Worm (Caenorhabditis elegans) whole organism, L2 larva: ENCODE measurements around the gene T14A8.2.

Source experiments
- C34F6.9 ChIP-seq: fragments of 150-350 bp; optimal IDR thresholded peaks from 2 replicates; lab custom pipeline; 2014; ENCODE audit warnings: missing biosample characterization, missing genetic modification characterization
- F13H6.1 ChIP-seq: sonication (generic microtip); optimal IDR thresholded peaks from 2 replicates; lab custom pipeline; 2016; ENCODE audit warnings: missing genetic modification characterization, missing compliant biosample characterization
- Y55F3AM.14 ChIP-seq: fragments of 200-800 bp; sonication (Bioruptor generic); optimal IDR thresholded peaks from 2 replicates; lab custom pipeline; 2018; ENCODE audit warnings: mild to moderate bottlenecking, missing genetic modification characterization, missing compliant biosample characterization
- ZK546.5 ChIP-seq: sonication (generic microtip); optimal IDR thresholded peaks from 2 replicates; lab custom pipeline; 2017; ENCODE audit warnings: missing biosample characterization, missing genetic modification characterization
- alr-1 ChIP-seq: fragments of 150-350 bp; optimal IDR thresholded peaks from 2 replicates; lab custom pipeline; 2014; ENCODE audit warnings: missing biosample characterization, missing genetic modification characterization
- ceh-16 ChIP-seq: fragments of 150-350 bp; optimal IDR thresholded peaks from 2 replicates; lab custom pipeline; 2014; ENCODE audit warnings: missing biosample characterization, missing genetic modification characterization
- crh-2 ChIP-seq: sonication (generic microtip); optimal IDR thresholded peaks from 2 replicates; lab custom pipeline; 2017; ENCODE audit warnings: missing biosample characterization, missing genetic modification characterization
- dmd-4 ChIP-seq: sonication (generic microtip); optimal IDR thresholded peaks from 2 replicates; lab custom pipeline; 2017; ENCODE audit warnings: missing biosample characterization, missing genetic modification characterization
- egl-27 ChIP-seq: sonication (generic microtip); optimal IDR thresholded peaks from 3 replicates; lab custom pipeline; 2017; ENCODE audit warnings: missing biosample characterization, missing genetic modification reagents, missing genetic modification characterization
- elt-3 ChIP-seq: sonication (generic microtip); optimal IDR thresholded peaks from 2 replicates; lab custom pipeline; 2017; ENCODE audit warnings: missing biosample characterization, missing genetic modification characterization
- fos-1 ChIP-seq: fragments of 150-350 bp; optimal IDR thresholded peaks from 2 replicates; lab custom pipeline; 2014; ENCODE audit warnings: missing biosample characterization, missing genetic modification characterization
- gmeb-1 ChIP-seq: fragments of 150-350 bp; optimal IDR thresholded peaks from 2 replicates; lab custom pipeline; 2014; ENCODE audit warnings: missing biosample characterization, missing genetic modification characterization
- lin-11 ChIP-seq: fragments of 150-350 bp; sonication (generic microtip); optimal IDR thresholded peaks from 2 replicates; lab custom pipeline; 2014; ENCODE audit warnings: missing biosample characterization, missing genetic modification characterization, inconsistent platforms, mixed read lengths
- lin-13 ChIP-seq: fragments of 150-350 bp; optimal IDR thresholded peaks from 2 replicates; lab custom pipeline; 2014; ENCODE audit warnings: missing biosample characterization, missing genetic modification reagents, missing genetic modification characterization
- lsy-2 ChIP-seq, 2 experiments: fragments of 150-350 bp in 1 of 2; sonication (generic microtip) in 1 of 2; optimal IDR thresholded peaks; 2 replicates each; lab custom pipeline; 2014 to 2017; ENCODE audit warnings: missing biosample characterization in 2 of 2, missing genetic modification characterization in 2 of 2
- mab-5 ChIP-seq: fragments of 150-350 bp; optimal IDR thresholded peaks from 2 replicates; lab custom pipeline; 2014; ENCODE audit warnings: missing biosample characterization, missing genetic modification characterization
- mbf-1 ChIP-seq: sonication (generic microtip); optimal IDR thresholded peaks from 2 replicates; lab custom pipeline; 2017; ENCODE audit warnings: missing biosample characterization, missing genetic modification characterization
- mdl-1 ChIP-seq, 2 experiments: fragments of 150-350 bp in 1 of 2; sonication (generic microtip) in 1 of 2; optimal IDR thresholded peaks; 2 replicates each; lab custom pipeline; 2017; ENCODE audit warnings: missing biosample characterization in 2 of 2, missing genetic modification characterization in 2 of 2
- nhr-10 ChIP-seq: sonication (generic microtip); optimal IDR thresholded peaks from 2 replicates; lab custom pipeline; 2017; ENCODE audit warnings: missing biosample characterization, missing genetic modification characterization
- nhr-11 ChIP-seq: fragments of 150-350 bp; optimal IDR thresholded peaks from 2 replicates; lab custom pipeline; 2014; ENCODE audit warnings: missing biosample characterization, missing genetic modification characterization
- nhr-12 ChIP-seq: fragments of 150-350 bp; optimal IDR thresholded peaks from 2 replicates; lab custom pipeline; 2014; ENCODE audit warnings: missing biosample characterization, missing genetic modification characterization
- nhr-129 ChIP-seq: fragments of 150-350 bp; optimal IDR thresholded peaks from 2 replicates; lab custom pipeline; 2014; ENCODE audit warnings: missing biosample characterization, missing genetic modification characterization
- nhr-21 ChIP-seq: fragments of 150-350 bp; optimal IDR thresholded peaks from 2 replicates; lab custom pipeline; 2014; ENCODE audit warnings: missing biosample characterization, missing genetic modification characterization
- nhr-25 ChIP-seq: fragments of 150-350 bp; sonication (generic microtip); optimal IDR thresholded peaks from 3 replicates; lab custom pipeline; 2014; ENCODE audit warnings: missing biosample characterization, missing genetic modification characterization
- nhr-6 ChIP-seq: fragments of 150-350 bp; optimal IDR thresholded peaks from 2 replicates; lab custom pipeline; 2014; ENCODE audit warnings: missing biosample characterization, missing genetic modification characterization
- nhr-77 ChIP-seq: fragments of 150-350 bp; optimal IDR thresholded peaks from 2 replicates; lab custom pipeline; 2014; ENCODE audit warnings: missing biosample characterization, missing genetic modification characterization
- peb-1 ChIP-seq: fragments of 150-350 bp; optimal IDR thresholded peaks from 2 replicates; lab custom pipeline; 2014; ENCODE audit warnings: missing biosample characterization, missing genetic modification characterization
- sem-4 ChIP-seq: fragments of 150-350 bp; optimal IDR thresholded peaks from 2 replicates; lab custom pipeline; 2014; ENCODE audit warnings: missing biosample characterization, missing genetic modification reagents, missing genetic modification characterization
- skn-1 ChIP-seq: sonication (generic microtip); optimal IDR thresholded peaks from 2 replicates; lab custom pipeline; 2017; ENCODE audit warnings: missing biosample characterization, missing genetic modification characterization
- sma-3 ChIP-seq: sonication (generic microtip); optimal IDR thresholded peaks from 2 replicates; lab custom pipeline; 2016; ENCODE audit warnings: missing genetic modification reagents, missing genetic modification characterization, missing compliant biosample characterization
- sma-9 ChIP-seq, 2 experiments: fragments of 150-350 bp in 1 of 2; sonication (generic microtip) in 1 of 2; optimal IDR thresholded peaks; 2 replicates each; lab custom pipeline; 2014 to 2016; ENCODE audit warnings: missing genetic modification characterization in 2 of 2, mild to moderate bottlenecking in 1 of 2, missing biosample characterization in 1 of 2, missing compliant biosample characterization in 1 of 2, missing genetic modification reagents in 1 of 2, moderate library complexity in 1 of 2
- snpc-4 ChIP-seq: fragments of 150-350 bp; optimal IDR thresholded peaks from 2 replicates; lab custom pipeline; 2014; ENCODE audit warnings: missing biosample characterization, missing genetic modification characterization
- unc-39 ChIP-seq: fragments of 150-350 bp; optimal IDR thresholded peaks from 2 replicates; lab custom pipeline; 2014; ENCODE audit warnings: missing biosample characterization, missing genetic modification characterization
- unc-55 ChIP-seq: fragments of 150-350 bp; sonication (generic microtip); optimal IDR thresholded peaks from 3 replicates; lab custom pipeline; 2014; ENCODE audit warnings: missing biosample characterization, missing genetic modification reagents, missing genetic modification characterization
- unc-62 ChIP-seq: fragments of 150-350 bp; optimal IDR thresholded peaks from 2 replicates; lab custom pipeline; 2014; ENCODE audit warnings: missing biosample characterization, missing genetic modification reagents, missing genetic modification characterization
- zag-1 ChIP-seq: fragments of 150-350 bp; optimal IDR thresholded peaks from 2 replicates; lab custom pipeline; 2014; ENCODE audit warnings: missing biosample characterization, missing genetic modification characterization
- ztf-11 ChIP-seq: sonication (generic microtip); optimal IDR thresholded peaks from 2 replicates; lab custom pipeline; 2017; ENCODE audit warnings: missing biosample characterization, missing genetic modification characterization

The T14A8.2 gene

ce11 chrIV:7830151-7830550 is 7.7 kb upstream of the T14A8.2 start, which contains the start of gene mvb-12:
Gene mvb-12, plus strand, starts transcription at chrIV:7830525.
- TF ChIP-seq crh-2 (peak; percentile 21), lsy-2 (tag; optimal IDR thresholded peaks at IDR 0.05; lab: Kevin White, UChicago) (peak in 1 of 2 experiments; percentile 54), C34F6.9 (tag; lab: Kevin White, UChicago) (peak; percentile 43), unc-55 (GFP tag; lab: Kevin White, UChicago) (peak; percentile 40), unc-62 (no peak), nhr-129 (tag; lab: Kevin White, UChicago) (peak; percentile 43), fos-1 (tag; lab: Kevin White, UChicago) (peak; percentile 37), mdl-1 (tag; optimal IDR thresholded peaks at IDR 0.05; lab: Kevin White, UChicago) (no peak), lin-11 (tag; lab: Kevin White, UChicago) (no peak)

- TF ChIP-seq fos-1 (tag; lab: Kevin White, UChicago) (peak; percentile 14), mdl-1 (tag; optimal IDR thresholded peaks at IDR 0.05; lab: Kevin White, UChicago) (no peak)
These were observed 7.0 kb upstream of the T14A8.2 start, which contains the start of gene C06A6.4 for ce11 chrIV:7829275-7829938. Gene C06A6.4, minus strand, starts transcription at chrIV:7829298.

ce11 chrIV:7824649-7825048 is 2.2 kb upstream of the T14A8.2 start:
- TF ChIP-seq nhr-25 (tag; lab: Kevin White, UChicago) (peak; percentile 54), mab-5 (tag; lab: Kevin White, UChicago) (no peak), egl-27 (tag; lab: Kevin White, UChicago) (peak; percentile 7)

ce11 chrIV:7817852-7818251 is 4.6 kb downstream of the T14A8.2 start, which contains the start of gene ric-3:
Gene ric-3, plus strand, starts transcription at chrIV:7818251.
- TF ChIP-seq mdl-1 (tag; optimal IDR thresholded peaks at IDR 0.05; lab: Kevin White, UChicago) = peak in 1 of 2 experiments; percentile 10
- TF ChIP-seq F13H6.1 = peak; percentile 84
- no peak for TF ChIP-seq nhr-11 (tag; lab: Kevin White, UChicago)
- peak; percentile 15 to 79 for TF ChIP-seq lsy-2 (tag; optimal IDR thresholded peaks at IDR 0.05; lab: Kevin White, UChicago)
- TF ChIP-seq nhr-129 (tag; lab: Kevin White, UChicago) = peak; percentile 84
- TF ChIP-seq nhr-6 = peak; percentile 72
- peak; percentile 86 for TF ChIP-seq sma-9 (GFP tag; optimal IDR thresholded peaks at IDR 0.05; lab: Kevin White, UChicago)
- no peak for TF ChIP-seq sma-9 (tag; optimal IDR thresholded peaks at IDR 0.05; lab: Kevin White, UChicago)
- no peak for TF ChIP-seq sma-3 (GFP tag; lab: Kevin White, UChicago)
- peak; percentile 54 for TF ChIP-seq lin-11 (tag; lab: Kevin White, UChicago)
- TF ChIP-seq C34F6.9 (tag; lab: Kevin White, UChicago) = peak; percentile 93
- TF ChIP-seq zag-1 (tag; lab: Kevin White, UChicago) = peak; percentile 75
- TF ChIP-seq fos-1 (tag; lab: Kevin White, UChicago) = peak; percentile 38
- no peak for TF ChIP-seq peb-1 (tag; lab: Kevin White, UChicago)
- TF ChIP-seq snpc-4 (tag; lab: Kevin White, UChicago) = peak; percentile 36
- peak; percentile 26 for TF ChIP-seq nhr-21 (tag; lab: Kevin White, UChicago)
- no peak for TF ChIP-seq mbf-1 (tag; lab: Kevin White, UChicago)
- no peak for TF ChIP-seq nhr-77 (tag; lab: Kevin White, UChicago)
- peak; percentile 45 for TF ChIP-seq mab-5 (tag; lab: Kevin White, UChicago)
- TF ChIP-seq lin-13 = peak; percentile 26
- TF ChIP-seq gmeb-1 = no peak
- TF ChIP-seq unc-39 (tag; lab: Kevin White, UChicago) = no peak
- TF ChIP-seq unc-55 (GFP tag; lab: Kevin White, UChicago) = peak; percentile 89
- TF ChIP-seq sem-4 = peak; percentile 71
- peak; percentile 68 for TF ChIP-seq crh-2
- TF ChIP-seq egl-27 (tag; lab: Kevin White, UChicago) = peak; percentile 42

- peak; percentile 16 for TF ChIP-seq sma-9 (GFP tag; optimal IDR thresholded peaks at IDR 0.05; lab: Kevin White, UChicago)
- TF ChIP-seq sma-9 (tag; optimal IDR thresholded peaks at IDR 0.05; lab: Kevin White, UChicago) = no peak
- TF ChIP-seq ZK546.5 (tag; lab: Kevin White, UChicago) = no peak
- TF ChIP-seq F13H6.1 = no peak
- TF ChIP-seq C34F6.9 (tag; lab: Kevin White, UChicago) = peak; percentile 13
- no peak for TF ChIP-seq dmd-4 (tag; lab: Kevin White, UChicago)
- TF ChIP-seq fos-1 (tag; lab: Kevin White, UChicago) = no peak
- no peak for TF ChIP-seq elt-3
- TF ChIP-seq nhr-10 (tag; lab: Kevin White, UChicago) = no peak
- no peak for TF ChIP-seq nhr-25 (tag; lab: Kevin White, UChicago)
- no peak for TF ChIP-seq nhr-12
- TF ChIP-seq skn-1 (tag; lab: Kevin White, UChicago) = no peak
- no peak for TF ChIP-seq lin-13
- no peak for TF ChIP-seq sem-4
- TF ChIP-seq sma-3 (GFP tag; lab: Kevin White, UChicago) = peak; percentile 57
- peak; percentile 88 for TF ChIP-seq gmeb-1
- TF ChIP-seq nhr-77 (tag; lab: Kevin White, UChicago) = no peak
- TF ChIP-seq alr-1 (tag; lab: Kevin White, UChicago) = no peak
- TF ChIP-seq ceh-16 (tag; lab: Kevin White, UChicago) = no peak
- peak; percentile 43 for TF ChIP-seq nhr-129 (tag; lab: Kevin White, UChicago)
- TF ChIP-seq Y55F3AM.14 (GFP tag; lab: Kevin White, UChicago) = no peak
- TF ChIP-seq lsy-2 (tag; optimal IDR thresholded peaks at IDR 0.05; lab: Kevin White, UChicago) = peak in 1 of 2 experiments; percentile 56
- TF ChIP-seq crh-2 = peak; percentile 20
- no peak for TF ChIP-seq ztf-11 (tag; lab: Kevin White, UChicago)
- TF ChIP-seq lin-11 (tag; lab: Kevin White, UChicago) = no peak
- no peak for TF ChIP-seq unc-62
- no peak for TF ChIP-seq nhr-21 (tag; lab: Kevin White, UChicago)
- no peak for TF ChIP-seq snpc-4 (tag; lab: Kevin White, UChicago)
- TF ChIP-seq mbf-1 (tag; lab: Kevin White, UChicago) = no peak
- no peak for TF ChIP-seq egl-27 (tag; lab: Kevin White, UChicago)
These were observed 5.9 kb downstream of the T14A8.2 start for ce11 chrIV:7816402-7817102.
